Fruit fly (Drosophila melanogaster) whole organism, wandering third instar larva: Measurements from ENCODE around the gene MBD-R2.

Source experiments
- CG32264 ChIP-seq: fragments of 200-800 bp; sonication (Bioruptor generic); optimal IDR thresholded peaks from 2 replicates; lab custom pipeline; 2016; ENCODE audit warnings: missing biosample characterization, missing genetic modification characterization
- Dif ChIP-seq: fragments of 200-275, 200-300 bp; sonication (Bioruptor generic); optimal IDR thresholded peaks from 2 replicates; lab custom pipeline; 2018; ENCODE audit warnings: missing biosample characterization, missing genetic modification characterization; ENCODE audit not compliant: partially characterized antibody
- Myc ChIP-seq: fragments of >200 bp; optimal IDR thresholded peaks from 2 replicates; lab custom pipeline; 2017
- usp ChIP-seq: fragments of >200 bp; optimal IDR thresholded peaks from 2 replicates; lab custom pipeline; 2017; ENCODE audit warnings: missing biosample characterization, missing genetic modification characterization

dm6 chr3R:12326855-12327254, 29.2 kb downstream of the MBD-R2 start:
- no peak for TF ChIP-seq CG32264 (GFP tag; lab: Kevin White, UChicago)
- TF ChIP-seq usp (GFP tag; lab: Kevin White, UChicago), result no peak
- TF ChIP-seq Myc (lab: Kevin White, UChicago), result no peak
- no peak for TF ChIP-seq Dif (GFP tag; lab: Kevin White, UChicago)
